ENCODE assay signal across 3 fruit fly cellular contexts in genomic region chr3L:420656-421055, dm6.
A peak's percentile ranks its signal among the peaks of the same experiment; 100 is the strongest.
TF ChIP-seq lines count a peak whose summit lies in the region.

No protein-coding gene starts in this region.

- no peak for TF ChIP-seq CTCF in whole organism, embryonic (GFP tag; optimal IDR thresholded peaks at IDR 0.05; lab: Kevin White, UChicago)

TF ChIP-seq in whole organism, embryonic, 481 proteins besides CTCF, POLR2A, EP300 and RAD21:
- TF ChIP-seq crp (GFP tag; optimal IDR thresholded peaks at IDR 0.05; lab: Kevin White, UChicago) (no peak), CG17328 (GFP tag; IDR thresholded peaks at IDR 0.05; lab: Robert Waterston, UW) (0 out of 2 replicates have a peak, but pooled peaks have one; percentile 17), Rx (GFP tag; IDR thresholded peaks at IDR 0.05; lab: Robert Waterston, UW) (peak; percentile 34; the same call in 1 of the 2 replicates), CG1603 (tag; optimal IDR thresholded peaks at IDR 0.05; lab: Kevin White, UChicago) (peak; percentile 7), wor (GFP tag; IDR thresholded peaks at IDR 0.05; lab: Robert Waterston, UW) (no peak), fd96Cb (tag; optimal IDR thresholded peaks at IDR 0.05; lab: Kevin White, UChicago) (peak; percentile 6), dmrt11E (tag; optimal IDR thresholded peaks at IDR 0.05; lab: Kevin White, UChicago) (peak; percentile 10), sens (GFP tag; lab: Kevin White, UChicago) (peak; percentile 66), zfh1 (GFP tag; IDR thresholded peaks at IDR 0.05; lab: Robert Waterston, UW) (0 out of 3 replicates have a peak, but pooled peaks have one; percentile 32), Ets65A (GFP tag; lab: Kevin White, UChicago) (peak; percentile 66), Side (GFP tag; optimal IDR thresholded peaks at IDR 0.05; lab: Kevin White, UChicago) (no peak), prd (optimal IDR thresholded peaks at IDR 0.05; lab: Kevin White, UChicago) (no peak), prd (GFP tag; IDR thresholded peaks at IDR 0.05; lab: Robert Waterston, UW) (peak; percentile 43; the same call in 1 of the 3 replicates), bsh (GFP tag; optimal IDR thresholded peaks at IDR 0.05; lab: Kevin White, UChicago) (peak in 1 of 2 experiments; percentile 19), CG17361 (GFP tag; IDR thresholded peaks at IDR 0.05; lab: Robert Waterston, UW) (0 out of 3 replicates have a peak, but pooled peaks have one; percentile 20), vvl (GFP tag; IDR thresholded peaks at IDR 0.05; lab: Robert Waterston, UW) (peak; percentile 10; the same call in 1 of the 2 replicates), Adf1 (GFP tag; IDR thresholded peaks at IDR 0.05; lab: Robert Waterston, UW) (no peak), CG4404 (GFP tag; IDR thresholded peaks at IDR 0.05; lab: Robert Waterston, UW) (0 out of 2 replicates have a peak, but pooled peaks have one; percentile 11)

TF ChIP-seq in whole organism, prepupa, 60 proteins besides CTCF, POLR2A, EP300 and RAD21 (continues in another document):
- TF ChIP-seq OdsH (GFP tag; optimal IDR thresholded peaks at IDR 0.05; lab: Kevin White, UChicago) (no peak), CG34406 (GFP tag; optimal IDR thresholded peaks at IDR 0.05; lab: Kevin White, UChicago) (no peak), Sox15 (GFP tag; optimal IDR thresholded peaks at IDR 0.05; lab: Kevin White, UChicago) (no peak), Eip93F (GFP tag; optimal IDR thresholded peaks at IDR 0.05; lab: Kevin White, UChicago) (no peak), Hr4 (GFP tag; optimal IDR thresholded peaks at IDR 0.05; lab: Kevin White, UChicago) (no peak), acj6 (GFP tag; optimal IDR thresholded peaks at IDR 0.05; lab: Kevin White, UChicago) (peak; percentile 9), CG3919 (GFP tag; optimal IDR thresholded peaks at IDR 0.05; lab: Kevin White, UChicago) (no peak), Hr38 (GFP tag; optimal IDR thresholded peaks at IDR 0.05; lab: Kevin White, UChicago) (no peak), CG31627 (GFP tag; optimal IDR thresholded peaks at IDR 0.05; lab: Kevin White, UChicago) (peak; percentile 10), CG9139 (GFP tag; optimal IDR thresholded peaks at IDR 0.05; lab: Kevin White, UChicago) (no peak), CG10631 (GFP tag; optimal IDR thresholded peaks at IDR 0.05; lab: Kevin White, UChicago) (no peak), dsx (GFP tag; optimal IDR thresholded peaks at IDR 0.05; lab: Kevin White, UChicago; ENCODE audit: poor library complexity, severe bottlenecking) (no peak), vri (GFP tag; optimal IDR thresholded peaks at IDR 0.05; lab: Kevin White, UChicago) (no peak), Met (GFP tag; optimal IDR thresholded peaks at IDR 0.05; lab: Kevin White, UChicago) (peak; percentile 27), cyc (GFP tag; optimal IDR thresholded peaks at IDR 0.05; lab: Kevin White, UChicago) (no peak), CG4318 (GFP tag; optimal IDR thresholded peaks at IDR 0.05; lab: Kevin White, UChicago) (no peak), CG3032 (tag; optimal IDR thresholded peaks at IDR 0.05; lab: Kevin White, UChicago) (no peak), CG16779 (tag; optimal IDR thresholded peaks at IDR 0.05; lab: Kevin White, UChicago) (no peak), pdm3 (GFP tag; optimal IDR thresholded peaks at IDR 0.05; lab: Kevin White, UChicago) (no peak), fd59A (GFP tag; optimal IDR thresholded peaks at IDR 0.05; lab: Kevin White, UChicago) (no peak), dac (GFP tag; optimal IDR thresholded peaks at IDR 0.05; lab: Kevin White, UChicago) (no peak), CG15336 (GFP tag; IDR thresholded peaks at IDR 0.05; lab: Robert Waterston, UW) (no peak), esn (GFP tag; optimal IDR thresholded peaks at IDR 0.05; lab: Kevin White, UChicago) (no peak), Eip78C (GFP tag; lab: Kevin White, UChicago) (no peak), CG32006 (GFP tag; optimal IDR thresholded peaks at IDR 0.05; lab: Kevin White, UChicago) (no peak), fd85E (GFP tag; optimal IDR thresholded peaks at IDR 0.05; lab: Kevin White, UChicago) (no peak), achi (GFP tag; optimal IDR thresholded peaks at IDR 0.05; lab: Kevin White, UChicago) (no peak), CG6808 (GFP tag; optimal IDR thresholded peaks at IDR 0.05; lab: Kevin White, UChicago) (no peak), CG10669 (GFP tag; optimal IDR thresholded peaks at IDR 0.05; lab: Kevin White, UChicago) (no peak), net (GFP tag; optimal IDR thresholded peaks at IDR 0.05; lab: Kevin White, UChicago) (no peak), Lpt (GFP tag; optimal IDR thresholded peaks at IDR 0.05; lab: Kevin White, UChicago) (no peak), topi (GFP tag; optimal IDR thresholded peaks at IDR 0.05; lab: Kevin White, UChicago) (peak; percentile 43), CG6854 (GFP tag; optimal IDR thresholded peaks at IDR 0.05; lab: Kevin White, UChicago) (no peak), CG11902 (GFP tag; optimal IDR thresholded peaks at IDR 0.05; lab: Kevin White, UChicago) (no peak), Smox (GFP tag; optimal IDR thresholded peaks at IDR 0.05; lab: Kevin White, UChicago) (peak; percentile 19), CG6163 (GFP tag; IDR thresholded peaks at IDR 0.05; lab: Robert Waterston, UW) (no peak), svp (GFP tag; lab: Kevin White, UChicago) (peak; percentile 76), Eip75B (GFP tag; optimal IDR thresholded peaks at IDR 0.05; lab: Kevin White, UChicago) (no peak), Ets21C (GFP tag; optimal IDR thresholded peaks at IDR 0.05; lab: Kevin White, UChicago) (no peak), Gug (GFP tag; IDR thresholded peaks at IDR 0.05; lab: Robert Waterston, UW) (no peak)

TF ChIP-seq in whole organism, wandering third instar larva, 38 proteins besides CTCF, POLR2A, EP300 and RAD21:
- TF ChIP-seq Mio (GFP tag; optimal IDR thresholded peaks at IDR 0.05; lab: Kevin White, UChicago) (no peak), rgr (GFP tag; optimal IDR thresholded peaks at IDR 0.05; lab: Kevin White, UChicago) (peak; percentile 21), Myc (optimal IDR thresholded peaks at IDR 0.05; lab: Kevin White, UChicago) (no peak), ey (GFP tag; optimal IDR thresholded peaks at IDR 0.05; lab: Kevin White, UChicago) (peak; percentile 26), brk (GFP tag; optimal IDR thresholded peaks at IDR 0.05; lab: Kevin White, UChicago) (no peak), fru (GFP tag; optimal IDR thresholded peaks at IDR 0.05; lab: Kevin White, UChicago) (peak; percentile 56), psq (GFP tag; optimal IDR thresholded peaks at IDR 0.05; lab: Kevin White, UChicago) (peak; percentile 2), OdsH (GFP tag; optimal IDR thresholded peaks at IDR 0.05; lab: Kevin White, UChicago) (peak; percentile 1), CrebA (GFP tag; optimal IDR thresholded peaks at IDR 0.05; lab: Kevin White, UChicago; ENCODE audit: borderline replicate concordance) (no peak), woc (GFP tag; optimal IDR thresholded peaks at IDR 0.05; lab: Kevin White, UChicago) (peak; percentile 23), Jra (GFP tag; optimal IDR thresholded peaks at IDR 0.05; lab: Kevin White, UChicago) (no peak), br (GFP tag; optimal IDR thresholded peaks at IDR 0.05; lab: Kevin White, UChicago) (peak; percentile 19), foxo (GFP tag; optimal IDR thresholded peaks at IDR 0.05; lab: Kevin White, UChicago) (peak in 1 of 2 experiments; percentile 60)
TF ChIP-seq in whole organism, wandering third instar larva: peak in this region for 8.

Comparison
In these comparisons a context has a peak if more than half of its experiments do, and no peak if none do; other contexts are left out.
1. Of the 7 proteins assayed by ChIP-seq in both whole organism, embryonic and whole organism, prepupa: peak only in whole organism, embryonic: none; only in whole organism, prepupa: Hr39 and Sox102F; in both: none; in neither: 5.